Worm (Caenorhabditis elegans): ENCODE results near the gene C32H11.4.
A peak's percentile ranks its signal among the peaks of the same experiment; 100 is the strongest.

C32H11.4 gene

ce11 chrIV:12936221-12936776, 15.2 kb downstream of the C32H11.4 start, which contains the start of the genes cld-1 and dod-21:
Gene cld-1 (minus strand): TSS chrIV:12936271.
Gene dod-21 (plus strand): TSS chrIV:12936738.
- no peak for TF ChIP-seq hlh-6 (tag; optimal IDR thresholded peaks at IDR 0.05)
- peak; percentile 70 for TF ChIP-seq elt-2 (tag; optimal IDR thresholded peaks at IDR 0.05)

ce11 chrIV:12941254-12941653, 20.2 kb downstream of the C32H11.4 start, which contains the start of gene dod-24:
Gene dod-24 (minus strand): TSS chrIV:12941354.
- TF ChIP-seq pat-9 (tag; optimal IDR thresholded peaks at IDR 0.05): no peak
- TF ChIP-seq ceh-45 (GFP tag; IDR thresholded peaks at IDR 0.05): no peak
- TF ChIP-seq ceh-19 (GFP tag; optimal IDR thresholded peaks at IDR 0.05): no peak
- TF ChIP-seq dve-1 (tag; optimal IDR thresholded peaks at IDR 0.05): no peak
- TF ChIP-seq ceh-31 (tag; optimal IDR thresholded peaks at IDR 0.05): no peak
- no peak for TF ChIP-seq ceh-24 (tag; optimal IDR thresholded peaks at IDR 0.05)
- TF ChIP-seq hlh-8 (tag; optimal IDR thresholded peaks at IDR 0.05): no peak
- TF ChIP-seq unc-55 (GFP tag; optimal IDR thresholded peaks at IDR 0.05): no peak
- TF ChIP-seq tbx-2 (tag; optimal IDR thresholded peaks at IDR 0.05): no peak
- no peak for TF ChIP-seq tbx-7 (tag; optimal IDR thresholded peaks at IDR 0.05)
- TF ChIP-seq ahr-1 (tag; optimal IDR thresholded peaks at IDR 0.05): no peak
- TF ChIP-seq ttx-3 (tag; optimal IDR thresholded peaks at IDR 0.05): no peak
- no peak for TF ChIP-seq sox-2 (GFP tag; IDR thresholded peaks at IDR 0.05)
- TF ChIP-seq nhr-11 (tag; optimal IDR thresholded peaks at IDR 0.05): no peak
- TF ChIP-seq ceh-34 (tag; optimal IDR thresholded peaks at IDR 0.05): no peak
- no peak for TF ChIP-seq gmeb-2 (tag; optimal IDR thresholded peaks at IDR 0.05)
- no peak for TF ChIP-seq ceh-9 (tag; optimal IDR thresholded peaks at IDR 0.05)

ce11 chrIV:12942633-12943032, 21.6 kb downstream of the C32H11.4 start, which contains the start of gene dct-19:
Gene dct-19 (plus strand): TSS chrIV:12942933.
- no peak for TF ChIP-seq mec-3 (tag; optimal IDR thresholded peaks at IDR 0.05; ENCODE audit: borderline replicate concordance)
- no peak for TF ChIP-seq sox-2 (GFP tag; IDR thresholded peaks at IDR 0.05)
- no peak for TF ChIP-seq dmd-4 (tag; optimal IDR thresholded peaks at IDR 0.05; ENCODE audit: borderline replicate concordance)
- no peak for TF ChIP-seq sdc-2 (tag; optimal IDR thresholded peaks at IDR 0.05)
- no peak for TF ChIP-seq ceh-6 (GFP tag; optimal IDR thresholded peaks at IDR 0.05)
- no peak for TF ChIP-seq Y22D7AL.16 (tag; optimal IDR thresholded peaks at IDR 0.05)
- TF ChIP-seq ceh-19 (GFP tag; optimal IDR thresholded peaks at IDR 0.05): no peak
- TF ChIP-seq ceh-34 (tag; optimal IDR thresholded peaks at IDR 0.05): no peak
- no peak for TF ChIP-seq ceh-31 (tag; optimal IDR thresholded peaks at IDR 0.05)
- TF ChIP-seq nhr-232 (tag; optimal IDR thresholded peaks at IDR 0.05): no peak

- TF ChIP-seq sdc-2 (tag; optimal IDR thresholded peaks at IDR 0.05): no peak
- TF ChIP-seq pag-3 (tag; optimal IDR thresholded peaks at IDR 0.05; ENCODE audit: borderline replicate concordance): no peak
- TF ChIP-seq elt-4 (tag; optimal IDR thresholded peaks at IDR 0.05): no peak
- no peak for TF ChIP-seq ahr-1 (tag; optimal IDR thresholded peaks at IDR 0.05)
- TF ChIP-seq nfya-1 (tag; optimal IDR thresholded peaks at IDR 0.05): no peak
- TF ChIP-seq fkh-10 (GFP tag; optimal IDR thresholded peaks at IDR 0.05): no peak
- TF ChIP-seq ttx-3 (tag; optimal IDR thresholded peaks at IDR 0.05): no peak
- no peak for TF ChIP-seq zip-5 (tag; optimal IDR thresholded peaks at IDR 0.05)
- TF ChIP-seq fkh-6 (tag; optimal IDR thresholded peaks at IDR 0.05): no peak
- no peak for TF ChIP-seq T23F11.4 (GFP tag; optimal IDR thresholded peaks at IDR 0.05)
- no peak for TF ChIP-seq ceh-9 (tag; optimal IDR thresholded peaks at IDR 0.05)
- TF ChIP-seq ref-2 (tag; optimal IDR thresholded peaks at IDR 0.05): no peak
- no peak for TF ChIP-seq pat-9 (tag; optimal IDR thresholded peaks at IDR 0.05)
- no peak for TF ChIP-seq K09A11.1 (tag; optimal IDR thresholded peaks at IDR 0.05; ENCODE audit: insufficient read depth)
- TF ChIP-seq madf-2 (tag; optimal IDR thresholded peaks at IDR 0.05): no peak
- TF ChIP-seq pax-1 (tag; optimal IDR thresholded peaks at IDR 0.05): no peak
- TF ChIP-seq C38D4.7 (GFP tag; optimal IDR thresholded peaks at IDR 0.05): no peak
- no peak for TF ChIP-seq unc-86 (tag; optimal IDR thresholded peaks at IDR 0.05)
- TF ChIP-seq odd-2 (tag; optimal IDR thresholded peaks at IDR 0.05): no peak
- TF ChIP-seq nhr-11 (tag; optimal IDR thresholded peaks at IDR 0.05): no peak
These were observed 25.4 kb downstream of the C32H11.4 start, which contains the start of gene F55G11.1 for ce11 chrIV:12946488-12946887. Gene F55G11.1 (minus strand): TSS chrIV:12946588.
